Worm (Caenorhabditis elegans): ENCODE measurements around the gene Y57G7A.3.

ce11 chrII:1324017-1324416 lies 38.4 kb downstream of the Y57G7A.3 start:
- no peak for TF ChIP-seq pat-9 (tag; optimal IDR thresholded peaks at IDR 0.05)
- no peak for TF ChIP-seq dve-1 (tag; optimal IDR thresholded peaks at IDR 0.05)
- no peak for TF ChIP-seq ceh-14 (tag; optimal IDR thresholded peaks at IDR 0.05)
- no peak for TF ChIP-seq nhr-11 (tag; optimal IDR thresholded peaks at IDR 0.05)
- TF ChIP-seq F13H6.1 (tag; optimal IDR thresholded peaks at IDR 0.05), result no peak
- no peak for TF ChIP-seq pag-3 (tag; optimal IDR thresholded peaks at IDR 0.05; ENCODE audit: borderline replicate concordance)

All from whole organism, late embryonic.